Fruit fly (Drosophila melanogaster) whole organism, embryonic: ENCODE data around the gene CG31388.

Source experiments
- Ada2b ChIP-seq: fragments of 200-800 bp; sonication (Bioruptor generic); IDR thresholded peaks from 2 replicates; pipeline ENCODE4 v1.3.6; 2022; ENCODE audit warnings: missing biosample characterization, missing genetic modification characterization
- Aef1 ChIP-seq: fragments of 200-800 bp; sonication (Bioruptor generic); IDR thresholded peaks from 3 replicates; pipeline ENCODE4 v1.3.6; 2022; ENCODE audit warnings: missing biosample characterization, missing genetic modification characterization
- B-H2 ChIP-seq: fragments of 200-800 bp; sonication (Bioruptor generic); optimal IDR thresholded peaks from 2 replicates; lab custom pipeline; 2018; ENCODE audit warnings: missing biosample characterization, mild to moderate bottlenecking, missing genetic modification characterization
- Bteb2 ChIP-seq: fragments of 200-800 bp; sonication (Bioruptor generic); optimal IDR thresholded peaks from 2 replicates; lab custom pipeline; 2016; ENCODE audit warnings: missing biosample characterization, missing genetic modification characterization
- CG11398 ChIP-seq: fragments of 200-800 bp; sonication (Bioruptor generic); optimal IDR thresholded peaks from 2 replicates; lab custom pipeline; 2016; ENCODE audit warnings: missing biosample characterization, missing genetic modification characterization
- CG11560 ChIP-seq: fragments of 200-800 bp; sonication (Bioruptor generic); IDR thresholded peaks from 3 replicates; pipeline ENCODE4 v1.3.6; 2022; ENCODE audit warnings: missing biosample characterization, missing genetic modification characterization
- CG11696 ChIP-seq: fragments of 200-800 bp; sonication (Bioruptor generic); IDR thresholded peaks from 2 replicates; pipeline ENCODE4 v1.3.6; 2022; ENCODE audit warnings: missing biosample characterization, missing genetic modification characterization
- CG12104 ChIP-seq: fragments of 200-800 bp; sonication (Bioruptor generic); optimal IDR thresholded peaks from 3 replicates; lab custom pipeline; 2016; ENCODE audit warnings: missing biosample characterization, missing genetic modification characterization
- CG12744 ChIP-seq: fragments of 200-800 bp; sonication (Bioruptor generic); optimal IDR thresholded peaks from 2 replicates; lab custom pipeline; 2016; ENCODE audit warnings: missing biosample characterization, missing genetic modification characterization
- CG1529 ChIP-seq: fragments of 200-800 bp; sonication (Bioruptor generic); optimal IDR thresholded peaks from 3 replicates; lab custom pipeline; 2018; ENCODE audit warnings: missing biosample characterization, missing genetic modification characterization
- CG15514 ChIP-seq: fragments of 200-800 bp; sonication (Bioruptor generic); optimal IDR thresholded peaks from 3 replicates; lab custom pipeline; 2017; ENCODE audit warnings: missing biosample characterization, missing genetic modification characterization, mild to moderate bottlenecking, moderate library complexity, missing genetic modification reagents
- CG15696 ChIP-seq: fragments of 200-800 bp; sonication (Bioruptor generic); optimal IDR thresholded peaks from 2 replicates; lab custom pipeline; 2019; ENCODE audit warnings: missing biosample characterization, mild to moderate bottlenecking, missing genetic modification characterization, moderate library complexity
- CG2875 ChIP-seq: fragments of 200-800 bp; sonication (Bioruptor generic); optimal IDR thresholded peaks from 2 replicates; lab custom pipeline; 2017; ENCODE audit warnings: missing biosample characterization, mild to moderate bottlenecking, missing genetic modification characterization, missing genetic modification reagents
- CG30403 ChIP-seq: fragments of 200-800 bp; sonication (Bioruptor generic); optimal IDR thresholded peaks from 3 replicates; lab custom pipeline; 2016; ENCODE audit warnings: missing biosample characterization, missing genetic modification characterization
- CG31388 ChIP-seq: fragments of 200-800 bp; sonication (Bioruptor generic); optimal IDR thresholded peaks from 2 replicates; lab custom pipeline; 2016; ENCODE audit warnings: missing biosample characterization, missing genetic modification characterization
- CG3838 ChIP-seq: fragments of 200-800 bp; sonication (Bioruptor generic); optimal IDR thresholded peaks from 3 replicates; lab custom pipeline; 2016; ENCODE audit warnings: missing biosample characterization, missing genetic modification characterization
- CG4282 ChIP-seq: fragments of 200-800 bp; sonication (Bioruptor generic); optimal IDR thresholded peaks from 2 replicates; lab custom pipeline; 2016; ENCODE audit warnings: missing biosample characterization, missing genetic modification characterization
- CG4360 ChIP-seq: fragments of 200-800 bp; sonication (Bioruptor generic); IDR thresholded peaks from 2 replicates; pipeline ENCODE4 v1.3.6; 2022; ENCODE audit warnings: missing biosample characterization, missing genetic modification characterization
- CG4707 ChIP-seq: fragments of 200-800 bp; sonication (Bioruptor generic); optimal IDR thresholded peaks from 2 replicates; lab custom pipeline; 2018; ENCODE audit warnings: missing biosample characterization, mild to moderate bottlenecking, missing genetic modification characterization, moderate library complexity
- CG6175 ChIP-seq: fragments of 200-800 bp; sonication (Bioruptor generic); IDR thresholded peaks from 3 replicates; pipeline ENCODE4 v1.3.6; 2022; ENCODE audit warnings: missing biosample characterization, missing genetic modification characterization
- CG6689 ChIP-seq: fragments of 200-800 bp; sonication (Bioruptor generic); IDR thresholded peaks from 2 replicates; pipeline ENCODE4 v1.3.6; 2022; ENCODE audit warnings: missing biosample characterization, missing genetic modification characterization
- CG7745 ChIP-seq: fragments of 200-800 bp; sonication (Bioruptor generic); optimal IDR thresholded peaks from 2 replicates; lab custom pipeline; 2018; ENCODE audit warnings: missing biosample characterization, mild to moderate bottlenecking, missing genetic modification characterization, moderate library complexity
- CG8359 ChIP-seq: fragments of 200-800 bp; sonication (Bioruptor generic); optimal IDR thresholded peaks from 2 replicates; lab custom pipeline; 2017; ENCODE audit warnings: missing biosample characterization, mild to moderate bottlenecking, missing genetic modification characterization, borderline replicate concordance
- CG8478 ChIP-seq: fragments of >200 bp; optimal IDR thresholded peaks from 2 replicates; lab custom pipeline; 2018
- CG8765 ChIP-seq: fragments of 200-800 bp; sonication (Bioruptor generic); IDR thresholded peaks from 2 replicates; pipeline ENCODE4 v1.3.6; 2022; ENCODE audit warnings: missing biosample characterization, missing genetic modification characterization
- CG9727 ChIP-seq: fragments of 200-800 bp; sonication (Bioruptor generic); optimal IDR thresholded peaks from 3 replicates; lab custom pipeline; 2017; ENCODE audit warnings: missing biosample characterization, mild to moderate bottlenecking, missing genetic modification characterization
- Chrac-16 ChIP-seq: fragments of 200-800 bp; sonication (Bioruptor generic); optimal IDR thresholded peaks from 3 replicates; lab custom pipeline; 2016; ENCODE audit warnings: missing biosample characterization, missing genetic modification characterization
- Drgx ChIP-seq: fragments of 200-800 bp; sonication (Bioruptor generic); IDR thresholded peaks from 2 replicates; pipeline ENCODE4 v1.3.6; 2022; ENCODE audit warnings: missing biosample characterization, missing genetic modification characterization
- GATAe ChIP-seq: fragments of 200-800 bp; sonication (Bioruptor generic); conservative IDR thresholded peaks from 2 replicates; pipeline ENCODE4 v1.3.6; 2022; ENCODE audit warnings: missing biosample characterization, missing genetic modification characterization
- Gsc ChIP-seq: fragments of 200-800 bp; sonication (Bioruptor generic); IDR thresholded peaks from 2 replicates; pipeline ENCODE4 v1.3.6; 2022; ENCODE audit warnings: missing biosample characterization, missing genetic modification characterization
- HLH54F ChIP-seq: fragments of 200-800 bp; sonication (Bioruptor generic); optimal IDR thresholded peaks from 3 replicates; lab custom pipeline; 2016; ENCODE audit warnings: missing biosample characterization, missing genetic modification characterization
- HLHmδ ChIP-seq: fragments of 200-800 bp; sonication (Bioruptor generic); optimal IDR thresholded peaks from 2 replicates; lab custom pipeline; 2018; ENCODE audit warnings: missing biosample characterization, mild to moderate bottlenecking, missing genetic modification characterization, moderate library complexity
- MBD-R2 ChIP-seq: fragments of 200-800 bp; sonication (Bioruptor generic); IDR thresholded peaks from 2 replicates; pipeline ENCODE4 v1.3.6; 2022; ENCODE audit warnings: missing biosample characterization, missing genetic modification characterization
- Med ChIP-seq: fragments of 200-800 bp; sonication (Bioruptor generic); peaks from one replicate; lab custom pipeline; 2016; ENCODE audit warnings: missing biosample characterization, missing genetic modification characterization, mild to moderate bottlenecking, inconsistent platforms, moderate library complexity
- Neu2 ChIP-seq: fragments of 200-800 bp; sonication (Bioruptor generic); optimal IDR thresholded peaks from 3 replicates; lab custom pipeline; 2016; ENCODE audit warnings: missing biosample characterization, missing genetic modification characterization, borderline replicate concordance
- Pdp1 ChIP-seq, 2 experiments: fragments of 200-800 bp; sonication (Bioruptor generic); optimal IDR thresholded peaks; 3 replicates each; lab custom pipeline; 2016; ENCODE audit warnings: missing biosample characterization in 2 of 2, missing genetic modification characterization in 2 of 2, mild to moderate bottlenecking in 1 of 2, moderate library complexity in 1 of 2
- Side ChIP-seq: fragments of 200-800 bp; sonication (Bioruptor generic); optimal IDR thresholded peaks from 2 replicates; lab custom pipeline; 2016; ENCODE audit warnings: missing biosample characterization, missing genetic modification characterization
- Sin3A ChIP-seq: fragments of >200 bp; optimal IDR thresholded peaks from 2 replicates; lab custom pipeline; 2018
- Sry-δ ChIP-seq: fragments of 200-800 bp; sonication (Bioruptor generic); optimal IDR thresholded peaks from 2 replicates; lab custom pipeline; 2016; ENCODE audit warnings: missing biosample characterization, missing genetic modification characterization
- Trl ChIP-seq, 3 experiments: fragments of >200 bp in 2 of 3; fragments of 200-800 bp in 1 of 3; sonication (Bioruptor generic) in 1 of 3; optimal IDR thresholded peaks; 2 replicates in 1 of 3; 3 replicates in 2 of 3; lab custom pipeline; 2016 to 2017; ENCODE audit warnings: missing biosample characterization in 1 of 3, missing genetic modification characterization in 1 of 3
- cato ChIP-seq: fragments of 200-800 bp; sonication (Bioruptor generic); optimal IDR thresholded peaks from 2 replicates; lab custom pipeline; 2016; ENCODE audit warnings: missing biosample characterization, missing genetic modification characterization, borderline replicate concordance
- da ChIP-seq: fragments of 200-800 bp; sonication (Bioruptor generic); optimal IDR thresholded peaks from 2 replicates; lab custom pipeline; 2016; ENCODE audit warnings: missing biosample characterization, missing genetic modification characterization
- fd64A ChIP-seq: fragments of 200-800 bp; sonication (Bioruptor generic); optimal IDR thresholded peaks from 3 replicates; lab custom pipeline; 2018; ENCODE audit warnings: missing biosample characterization, mild to moderate bottlenecking, missing genetic modification characterization
- gro ChIP-seq: fragments of 200-800 bp; sonication (Bioruptor generic); optimal IDR thresholded peaks from 2 replicates; lab custom pipeline; 2016; ENCODE audit warnings: missing biosample characterization, missing genetic modification characterization
- kni ChIP-seq: fragments of 200-800 bp; sonication (Bioruptor generic); optimal IDR thresholded peaks from 3 replicates; lab custom pipeline; 2017; ENCODE audit warnings: mild to moderate bottlenecking, missing biosample characterization, missing genetic modification reagents, missing genetic modification characterization
- otp ChIP-seq: fragments of 200-800 bp; sonication (Bioruptor generic); IDR thresholded peaks from 3 replicates; pipeline ENCODE4, ENCODE4 v1.3.6; 2022; ENCODE audit warnings: missing biosample characterization, missing genetic modification characterization
- p53 ChIP-seq: fragments of 200-800 bp; sonication (Bioruptor generic); optimal IDR thresholded peaks from 2 replicates; lab custom pipeline; 2016; ENCODE audit warnings: missing biosample characterization, missing genetic modification characterization
- pb ChIP-seq: fragments of 200-800 bp; sonication (Bioruptor generic); optimal IDR thresholded peaks from 3 replicates; lab custom pipeline; 2016; ENCODE audit warnings: missing biosample characterization, missing genetic modification characterization
- sob ChIP-seq: fragments of 200-800 bp; sonication (Bioruptor generic); IDR thresholded peaks from 2 replicates; pipeline ENCODE4 v1.3.6; 2022; ENCODE audit warnings: missing biosample characterization, missing genetic modification characterization
- tio ChIP-seq: fragments of 200-800 bp; sonication (Bioruptor generic); optimal IDR thresholded peaks from 2 replicates; lab custom pipeline; 2017; ENCODE audit warnings: missing biosample characterization, missing genetic modification characterization, inconsistent platforms
- trh ChIP-seq: fragments of 200-800 bp; sonication (Bioruptor generic); optimal IDR thresholded peaks from 2 replicates; lab custom pipeline; 2016; ENCODE audit warnings: missing biosample characterization, missing genetic modification characterization
- tup ChIP-seq: fragments of 200-800 bp; sonication (Bioruptor generic); optimal IDR thresholded peaks from 2 replicates; lab custom pipeline; 2016; ENCODE audit warnings: missing biosample characterization, mild to moderate bottlenecking, missing genetic modification characterization, moderate library complexity

Gene CG31388

DNA sequence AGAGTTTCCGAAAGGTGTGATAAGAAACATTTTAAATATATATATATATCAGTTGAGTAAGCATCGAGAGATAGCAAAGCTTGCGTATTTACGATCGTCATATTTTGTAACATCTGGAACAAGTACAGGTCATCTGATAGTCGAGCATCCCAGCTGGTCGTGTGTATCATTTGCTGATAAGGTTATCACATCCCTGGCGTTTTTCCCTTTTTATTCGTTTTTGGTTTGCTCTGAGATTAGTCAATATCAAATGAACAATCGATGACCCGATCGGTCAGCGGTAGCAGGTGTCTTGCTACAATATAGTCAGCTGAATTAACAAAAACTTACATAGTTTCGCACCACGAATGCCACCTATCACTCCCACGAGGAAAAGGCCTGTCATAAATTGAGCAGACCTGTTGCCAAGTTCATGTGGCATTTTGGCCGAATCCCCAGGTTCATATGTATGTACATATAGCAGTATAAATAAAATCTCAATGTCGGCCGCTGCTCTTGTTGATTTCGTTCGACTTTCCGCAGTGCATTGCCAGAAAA is 36.7 kb upstream of the CG31388 start (continued):
- no peak for TF ChIP-seq Sry-δ (GFP tag; lab: Kevin White, UChicago)
- TF ChIP-seq HLH54F (GFP tag; lab: Kevin White, UChicago) = no peak
- TF ChIP-seq CG12104 (GFP tag; lab: Kevin White, UChicago) = peak; percentile 51
- no peak for TF ChIP-seq otp (GFP tag; lab: Robert Waterston, UW)
- no peak for TF ChIP-seq gro (GFP tag; lab: Kevin White, UChicago)
- TF ChIP-seq Gsc (GFP tag; lab: Robert Waterston, UW) = no peak
- no peak for TF ChIP-seq CG8359 (GFP tag; lab: Kevin White, UChicago)
- no peak for TF ChIP-seq MBD-R2 (GFP tag; lab: Robert Waterston, UW)
- no peak for TF ChIP-seq CG11398
- peak in 1 of 2 experiments; percentile 66 for TF ChIP-seq Pdp1 (GFP tag; optimal IDR thresholded peaks at IDR 0.05; lab: Kevin White, UChicago)
- no peak for TF ChIP-seq da (GFP tag; lab: Kevin White, UChicago)
- no peak for TF ChIP-seq CG4360
- no peak for TF ChIP-seq CG15696 (tag; lab: Kevin White, UChicago)
- TF ChIP-seq Ada2b = peak; percentile 57
- no peak for TF ChIP-seq Neu2
- 0 out of 3 replicates have a peak, but pooled peaks have one; percentile 50 for TF ChIP-seq CG6175
- no peak for TF ChIP-seq p53 (GFP tag; lab: Kevin White, UChicago)
- TF ChIP-seq tup (GFP tag; lab: Kevin White, UChicago) = no peak
- TF ChIP-seq CG15514 = peak; percentile 54
- TF ChIP-seq CG31388 = no peak
- TF ChIP-seq Bteb2 (GFP tag; lab: Kevin White, UChicago) = no peak
- TF ChIP-seq GATAe (GFP tag; lab: Robert Waterston, UW) = peak; percentile 87
- TF ChIP-seq CG2875 (GFP tag; lab: Kevin White, UChicago) = no peak
- TF ChIP-seq Aef1 (GFP tag; lab: Robert Waterston, UW) = peak; percentile 52
- no peak for TF ChIP-seq CG11696 (GFP tag; lab: Robert Waterston, UW)
- peak; percentile 77 for TF ChIP-seq Med (GFP tag; lab: Kevin White, UChicago)
- TF ChIP-seq CG4707 (GFP tag; lab: Kevin White, UChicago) = no peak
- no peak for TF ChIP-seq CG12744 (GFP tag; lab: Kevin White, UChicago)
- no peak for TF ChIP-seq CG1529 (GFP tag; lab: Kevin White, UChicago)
- TF ChIP-seq sob (GFP tag; lab: Robert Waterston, UW) = peak; percentile 73; the same call in 1 of the 2 replicates
- TF ChIP-seq trh (GFP tag; lab: Kevin White, UChicago) = no peak
- peak; percentile 59 for TF ChIP-seq CG30403 (GFP tag; lab: Kevin White, UChicago)
- TF ChIP-seq HLHmδ (GFP tag; lab: Kevin White, UChicago) = no peak
- peak; percentile 55 for TF ChIP-seq tio (GFP tag; lab: Kevin White, UChicago)
- TF ChIP-seq kni = no peak
- TF ChIP-seq CG9727 (GFP tag; lab: Kevin White, UChicago) = peak; percentile 60
- TF ChIP-seq CG8478 (lab: Kevin White, UChicago) = no peak
- TF ChIP-seq fd64A (GFP tag; lab: Kevin White, UChicago) = no peak
- TF ChIP-seq Sin3A (lab: Kevin White, UChicago) = no peak
- no peak for TF ChIP-seq B-H2 (GFP tag; lab: Kevin White, UChicago)
- TF ChIP-seq CG11560 (tag; lab: Robert Waterston, UW) = no peak
- TF ChIP-seq Side (GFP tag; lab: Kevin White, UChicago) = no peak
- no peak for TF ChIP-seq CG7745 (tag; lab: Kevin White, UChicago)
- no peak for TF ChIP-seq cato (GFP tag; lab: Kevin White, UChicago)
- TF ChIP-seq Trl (optimal IDR thresholded peaks at IDR 0.05; lab: Kevin White, UChicago) = no peak
- TF ChIP-seq Trl (GFP tag; optimal IDR thresholded peaks at IDR 0.05; lab: Kevin White, UChicago) = no peak
- TF ChIP-seq CG4282 = no peak
- TF ChIP-seq pb (GFP tag; lab: Kevin White, UChicago) = no peak
- TF ChIP-seq CG6689 (GFP tag; lab: Robert Waterston, UW) = peak; percentile 56
- no peak for TF ChIP-seq CG3838
- no peak for TF ChIP-seq CG8765 (GFP tag; lab: Robert Waterston, UW)
- peak; percentile 47 for TF ChIP-seq Drgx (GFP tag; lab: Robert Waterston, UW)
- TF ChIP-seq Chrac-16 (GFP tag; lab: Kevin White, UChicago) = peak; percentile 51
